Worm (Caenorhabditis elegans): ENCODE results near the gene rbbp-5.

Gene rbbp-5

DNA sequence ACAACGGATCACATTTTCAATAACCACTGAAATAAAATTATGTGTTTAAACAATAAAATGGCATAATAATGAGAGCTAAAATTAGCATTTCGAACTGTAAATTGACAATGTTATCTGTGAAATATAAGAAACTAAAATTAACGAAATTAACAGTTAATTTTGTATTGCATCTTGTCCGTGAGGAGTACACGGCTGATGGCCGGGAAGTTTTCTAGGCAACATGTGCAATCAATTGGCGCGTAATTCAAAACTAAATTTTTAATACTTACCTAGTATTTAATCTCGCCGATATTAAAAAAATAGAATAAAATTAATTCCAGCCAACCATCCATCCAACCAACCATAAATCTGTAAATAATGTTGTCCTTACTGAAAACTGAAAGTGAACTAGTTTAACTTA lies 36.1 kb upstream of the rbbp-5 start (continued):
- TF ChIP-seq mxl-3 (GFP tag; optimal IDR thresholded peaks at IDR 0.05) (peak; percentile 45), dmd-6 (GFP tag; IDR thresholded peaks at IDR 0.05) (peak; percentile 64), skn-1 (tag; optimal IDR thresholded peaks at IDR 0.05) (no peak), nhr-28 (tag; optimal IDR thresholded peaks at IDR 0.05) (peak; percentile 28), unc-130 (GFP tag; optimal IDR thresholded peaks at IDR 0.05) (peak; percentile 90), set-16 (GFP tag; IDR thresholded peaks at IDR 0.05) (no peak), mdl-1 (tag; optimal IDR thresholded peaks at IDR 0.05) (no peak), lin-15B (tag; optimal IDR thresholded peaks at IDR 0.05) (no peak), ctbp-1 (GFP tag; IDR thresholded peaks at IDR 0.05) (0 out of 2 replicates have a peak, but pooled peaks have one; percentile 51), egl-43 (GFP tag; IDR thresholded peaks at IDR 0.05) (no peak), F37D6.2 (tag; optimal IDR thresholded peaks at IDR 0.05) (peak; percentile 35), ceh-32 (tag; optimal IDR thresholded peaks at IDR 0.05; ENCODE audit: poor library complexity) (no peak), lin-38 (GFP tag; IDR thresholded peaks at IDR 0.05) (no peak), T26A8.4 (GFP tag; IDR thresholded peaks at IDR 0.05) (0 out of 2 replicates have a peak, but pooled peaks have one; percentile 19), spr-3 (GFP tag; optimal IDR thresholded peaks at IDR 0.05) (no peak), nhr-102 (tag; optimal IDR thresholded peaks at IDR 0.05) (peak; percentile 52), zip-2 (tag; optimal IDR thresholded peaks at IDR 0.05) (no peak), mxl-2 (GFP tag; conservative IDR thresholded peaks at IDR 0.05) (no peak), lin-13 (GFP tag; optimal IDR thresholded peaks at IDR 0.05) (no peak), dpl-1 (GFP tag; optimal IDR thresholded peaks at IDR 0.05) (peak; percentile 98), ceh-44 (GFP tag; IDR thresholded peaks at IDR 0.05) (no peak), madf-9 (GFP tag; conservative IDR thresholded peaks at IDR 0.05) (peak; percentile 62), hif-1 (tag; optimal IDR thresholded peaks at IDR 0.05) (peak in 1 of 2 experiments; percentile 88), F10B5.3 (tag; optimal IDR thresholded peaks at IDR 0.05) (peak; percentile 11), cey-2 (tag; optimal IDR thresholded peaks at IDR 0.05; ENCODE audit: borderline replicate concordance, insufficient read depth) (no peak), duxl-1 (tag; optimal IDR thresholded peaks at IDR 0.05; ENCODE audit: poor library complexity) (peak; percentile 71), Y5F2A.4 (GFP tag; optimal IDR thresholded peaks at IDR 0.05) (no peak), nhr-111 (GFP tag; optimal IDR thresholded peaks at IDR 0.05) (no peak), unc-39 (tag; optimal IDR thresholded peaks at IDR 0.05) (no peak), hmg-1.1 (GFP tag; IDR thresholded peaks at IDR 0.05) (peak; percentile 50; the same call in 1 of the 2 replicates), T20F7.1 (GFP tag; optimal IDR thresholded peaks at IDR 0.05) (peak; percentile 51), tra-1 (GFP tag; IDR thresholded peaks at IDR 0.05) (peak; percentile 66; the same call in 1 of the 2 replicates), ZK337.2 (GFP tag; IDR thresholded peaks at IDR 0.05) (peak; percentile 92), mep-1 (tag; optimal IDR thresholded peaks at IDR 0.05) (no peak), daf-8 (GFP tag; IDR thresholded peaks at IDR 0.05) (no peak), nhr-6 (tag; optimal IDR thresholded peaks at IDR 0.05) (peak; percentile 51), Y48G9A.11 (GFP tag; IDR thresholded peaks at IDR 0.05) (0 out of 2 replicates have a peak, but pooled peaks have one; percentile 44), nhr-237 (tag; optimal IDR thresholded peaks at IDR 0.05) (no peak), snpc-4 (tag; optimal IDR thresholded peaks at IDR 0.05) (no peak), unc-62 (GFP tag; optimal IDR thresholded peaks at IDR 0.05 in 1 of 2) (peak in 1 of 2 experiments; percentile 86), unc-62 (tag; optimal IDR thresholded peaks at IDR 0.05) (no peak), aha-1 (tag) (peak; percentile 95), pha-4 (GFP tag; IDR thresholded peaks at IDR 0.05) (no peak), pha-4 (tag; optimal IDR thresholded peaks at IDR 0.05) (no peak), hlh-11 (tag; optimal IDR thresholded peaks at IDR 0.05) (peak; percentile 21)
